Worm (Caenorhabditis elegans): Measurements from ENCODE around the gene srd-36.

- TF ChIP-seq dao-5 (tag; optimal IDR thresholded peaks at IDR 0.05) (no peak), him-1 (tag; optimal IDR thresholded peaks at IDR 0.05) (no peak)
Observed at ce11 chrX:13341853-13342252, 47.3 kb upstream of the srd-36 start.

Data from whole organism, L4/young adult.